Fruit fly (Drosophila melanogaster): ENCODE results near the gene side-VII.

The side-VII gene

DNA sequence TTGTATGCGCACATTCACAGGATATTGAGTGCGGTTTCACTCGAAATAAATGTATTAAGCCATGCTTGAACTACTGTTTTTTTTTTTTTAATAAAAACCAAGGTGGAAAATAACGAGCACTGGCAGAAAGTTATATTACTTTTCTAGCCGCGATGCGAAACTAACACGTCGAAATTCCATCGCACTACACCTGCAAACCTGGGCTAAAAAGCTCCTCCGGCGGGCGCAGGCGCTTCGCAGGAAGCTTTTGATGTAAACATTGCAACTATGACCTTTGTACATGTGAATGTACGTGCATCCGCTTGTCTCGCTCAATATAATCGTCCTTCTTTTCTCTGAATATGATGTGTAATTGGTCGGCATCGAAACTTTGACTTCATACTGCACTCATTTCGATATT is at the start of gene side-VII:
Gene side-VII, minus strand, starts transcription at position 187 of the 400 bp plus-strand sequence.
- TF ChIP-seq Ets98B (GFP tag; IDR thresholded peaks at IDR 0.05) (no peak), CG14655 (GFP tag; optimal IDR thresholded peaks at IDR 0.05) (no peak), CG15710 (tag; optimal IDR thresholded peaks at IDR 0.05) (no peak), CG13204 (GFP tag; optimal IDR thresholded peaks at IDR 0.05) (no peak), D1 (tag; optimal IDR thresholded peaks at IDR 0.05) (no peak), CG32121 (GFP tag; IDR thresholded peaks at IDR 0.05) (no peak), CG17806 (tag; optimal IDR thresholded peaks at IDR 0.05) (no peak), CG34367 (tag; optimal IDR thresholded peaks at IDR 0.05) (no peak), rn (GFP tag; IDR thresholded peaks at IDR 0.05) (no peak), fd96Ca (GFP tag; IDR thresholded peaks at IDR 0.05) (no peak), CG9948 (tag; optimal IDR thresholded peaks at IDR 0.05) (no peak), CG4496 (GFP tag; IDR thresholded peaks at IDR 0.05) (no peak), CG10348 (GFP tag; IDR thresholded peaks at IDR 0.05) (no peak), EcR (GFP tag; optimal IDR thresholded peaks at IDR 0.05) (no peak), Snoo (tag; optimal IDR thresholded peaks at IDR 0.05) (no peak), CG8301 (tag; optimal IDR thresholded peaks at IDR 0.05) (no peak)

DNA sequence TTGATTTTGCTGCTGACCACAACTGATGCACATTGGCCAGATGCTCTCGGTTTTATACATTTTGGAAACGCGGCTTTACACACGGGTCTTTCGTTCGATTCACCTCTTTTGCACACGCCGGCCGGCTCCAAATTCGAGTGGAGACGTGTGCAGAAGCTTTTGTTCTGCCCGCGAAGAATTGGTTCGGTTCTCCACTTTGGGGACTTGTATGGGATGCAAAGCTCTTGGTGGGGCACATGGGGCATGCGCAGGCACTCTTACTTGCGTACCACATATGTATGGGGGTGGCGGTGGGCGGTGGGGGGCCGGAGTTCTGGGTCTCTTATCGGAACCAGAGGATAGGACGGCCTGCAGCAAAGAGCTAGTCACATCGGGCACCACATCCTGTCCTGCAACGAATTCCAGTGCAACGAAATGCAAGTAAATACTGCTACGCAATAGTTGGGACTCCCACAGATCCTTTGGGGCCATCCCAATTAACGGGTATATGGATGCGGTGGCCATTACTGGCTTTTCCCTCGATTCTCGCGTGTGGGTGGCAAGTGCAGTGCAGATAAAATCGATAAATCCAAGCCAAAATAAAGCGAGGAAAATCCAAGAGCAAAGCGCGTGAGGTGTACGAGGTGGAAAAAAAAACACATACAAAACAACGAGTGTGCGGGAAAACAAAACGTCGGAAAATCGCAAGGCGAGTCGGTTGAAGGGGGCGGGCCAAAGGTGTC is 44.7 kb upstream of the side-VII start, which contains the start of the genes MtnA and CG8500:
Gene MtnA, minus strand, starts transcription at position 30 of the 722 bp plus-strand sequence.
Gene CG8500, plus strand, starts transcription at position 313 of the 722 bp plus-strand sequence.
- TF ChIP-seq CG34367 (tag; optimal IDR thresholded peaks at IDR 0.05) (no peak), Ets98B (GFP tag; IDR thresholded peaks at IDR 0.05) (peak; percentile 11; the same call in 1 of the 2 replicates), CG4496 (GFP tag; IDR thresholded peaks at IDR 0.05) (peak; percentile 64; the same call in 2 of the 3 replicates), CG17806 (tag; optimal IDR thresholded peaks at IDR 0.05) (no peak), CG13204 (GFP tag; optimal IDR thresholded peaks at IDR 0.05) (no peak), CG10348 (GFP tag; IDR thresholded peaks at IDR 0.05) (no peak), gl (tag; optimal IDR thresholded peaks at IDR 0.05) (no peak), D1 (tag; optimal IDR thresholded peaks at IDR 0.05) (no peak)

DNA sequence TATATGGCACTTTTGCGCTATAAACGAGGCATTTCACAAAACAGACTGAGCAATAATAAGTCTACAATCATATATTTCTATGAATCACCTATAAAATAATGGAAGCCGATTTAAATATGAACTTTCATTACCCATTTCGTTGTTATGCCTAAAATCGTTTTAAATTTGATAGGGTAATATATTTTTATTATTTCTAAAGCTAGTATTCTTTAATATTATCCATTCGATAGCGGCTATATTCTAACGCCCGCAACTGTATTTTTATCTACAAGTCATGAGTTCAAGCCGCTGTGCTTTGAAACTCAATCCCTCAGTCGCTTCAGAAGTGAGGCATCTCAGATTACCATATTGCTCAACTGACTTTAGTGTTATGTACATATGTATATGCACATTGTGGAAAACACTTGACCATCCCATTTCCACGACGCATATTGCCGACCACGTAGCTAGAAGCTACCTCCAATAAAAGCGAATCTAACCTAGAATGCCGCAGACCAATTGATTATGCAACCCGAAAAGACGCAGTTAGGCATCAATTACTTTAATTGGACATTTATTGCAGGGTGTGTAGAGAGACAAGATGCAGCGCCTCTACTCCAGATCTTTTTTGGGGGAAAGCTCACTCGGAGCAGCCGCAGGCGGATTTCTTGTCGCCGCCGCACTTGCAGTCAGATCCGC is 43.6 kb upstream of the side-VII start:
- TF ChIP-seq fd96Ca (GFP tag; IDR thresholded peaks at IDR 0.05) = no peak
- TF ChIP-seq CG12605 (GFP tag; IDR thresholded peaks at IDR 0.05) = no peak
- TF ChIP-seq CG10348 (GFP tag; IDR thresholded peaks at IDR 0.05) = no peak
- peak; percentile 3 for TF ChIP-seq CG9948 (tag; optimal IDR thresholded peaks at IDR 0.05)
- no peak for TF ChIP-seq CG17806 (tag; optimal IDR thresholded peaks at IDR 0.05)
- no peak for TF ChIP-seq CG32121 (GFP tag; IDR thresholded peaks at IDR 0.05)
- TF ChIP-seq Ets98B (GFP tag; IDR thresholded peaks at IDR 0.05) = no peak
- TF ChIP-seq EcR (GFP tag; optimal IDR thresholded peaks at IDR 0.05) = peak; percentile 8
- no peak for TF ChIP-seq Pif1A (GFP tag; optimal IDR thresholded peaks at IDR 0.05)
- no peak for TF ChIP-seq Pif1B (GFP tag; optimal IDR thresholded peaks at IDR 0.05)
- no peak for TF ChIP-seq rn (GFP tag; IDR thresholded peaks at IDR 0.05)
- no peak for TF ChIP-seq CG13204 (GFP tag; optimal IDR thresholded peaks at IDR 0.05)
- TF ChIP-seq gl (tag; optimal IDR thresholded peaks at IDR 0.05) = no peak
- no peak for TF ChIP-seq CG34367 (tag; optimal IDR thresholded peaks at IDR 0.05)
- TF ChIP-seq CG8301 (tag; optimal IDR thresholded peaks at IDR 0.05) = no peak
- no peak for TF ChIP-seq Snoo (tag; optimal IDR thresholded peaks at IDR 0.05)
- peak; percentile 21 for TF ChIP-seq CG8159 (tag; optimal IDR thresholded peaks at IDR 0.05)
- TF ChIP-seq CG15710 (tag; optimal IDR thresholded peaks at IDR 0.05) = no peak
- 0 out of 3 replicates have a peak, but pooled peaks have one; percentile 21 for TF ChIP-seq CG4496 (GFP tag; IDR thresholded peaks at IDR 0.05)
- TF ChIP-seq CG14655 (GFP tag; optimal IDR thresholded peaks at IDR 0.05) = no peak
- no peak for TF ChIP-seq D1 (tag; optimal IDR thresholded peaks at IDR 0.05)

DNA sequence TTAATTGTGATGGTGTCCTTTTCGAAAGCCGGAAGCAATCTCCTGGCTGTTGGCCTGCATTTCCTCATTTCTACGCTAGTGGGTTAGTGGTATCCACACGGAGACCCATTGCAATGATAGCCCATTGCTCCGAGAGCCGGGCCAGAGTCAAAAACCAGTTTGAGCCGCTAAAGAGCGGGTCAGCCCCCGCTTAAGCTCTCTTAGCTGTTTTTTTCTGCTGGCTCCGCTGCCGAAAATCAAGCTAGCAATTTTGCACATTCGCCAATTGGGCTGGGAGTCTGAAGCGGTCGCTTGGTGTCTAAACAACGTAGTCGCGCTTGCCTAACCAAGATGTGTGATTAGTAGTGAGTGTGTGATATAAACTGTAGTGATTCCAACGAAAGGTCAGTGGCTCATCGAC is 40.0 kb upstream of the side-VII start, which contains the start of gene CG12947:
Gene CG12947, plus strand, starts transcription at position 301 of the 400 bp plus-strand sequence.
- TF ChIP-seq EcR (GFP tag; optimal IDR thresholded peaks at IDR 0.05) (peak; percentile 30), CG34367 (tag; optimal IDR thresholded peaks at IDR 0.05) (no peak), gl (tag; optimal IDR thresholded peaks at IDR 0.05) (no peak), CG14655 (GFP tag; optimal IDR thresholded peaks at IDR 0.05) (no peak), CG12605 (GFP tag; IDR thresholded peaks at IDR 0.05) (no peak), CG4496 (GFP tag; IDR thresholded peaks at IDR 0.05) (peak; percentile 21; the same call in 1 of the 3 replicates), fd96Ca (GFP tag; IDR thresholded peaks at IDR 0.05) (no peak), CG13204 (GFP tag; optimal IDR thresholded peaks at IDR 0.05) (no peak), Pif1A (GFP tag; optimal IDR thresholded peaks at IDR 0.05) (no peak), CG15710 (tag; optimal IDR thresholded peaks at IDR 0.05) (no peak), CG32121 (GFP tag; IDR thresholded peaks at IDR 0.05) (0 out of 2 replicates have a peak, but pooled peaks have one; percentile 12)

DNA sequence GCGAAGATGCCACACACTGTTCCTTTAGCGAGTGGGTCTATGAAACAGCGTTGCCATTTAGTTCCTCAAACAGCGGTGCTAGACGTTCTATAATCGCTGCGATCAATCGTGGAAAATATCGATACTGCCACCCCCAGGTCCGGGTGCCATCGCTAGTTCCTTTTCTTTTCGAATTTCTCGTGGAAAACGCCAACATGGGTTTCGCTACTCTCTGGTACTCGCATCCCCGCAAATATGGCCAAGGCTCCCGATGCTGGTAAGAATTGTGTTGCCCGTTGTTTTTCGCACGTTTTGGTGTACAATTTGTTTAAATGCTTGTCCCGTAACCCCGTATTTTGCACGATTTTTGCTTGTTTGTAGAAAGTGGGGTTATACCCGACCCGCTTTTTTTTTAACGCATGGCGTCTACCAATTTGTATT is 38.2 kb upstream of the side-VII start, which contains the start of gene RpS29:
Gene RpS29, plus strand, starts transcription at position 102 of the 420 bp plus-strand sequence.
- TF ChIP-seq D1 (tag; optimal IDR thresholded peaks at IDR 0.05) = no peak
- peak; percentile 54; the same call in 1 of the 3 replicates for TF ChIP-seq fd96Ca (GFP tag; IDR thresholded peaks at IDR 0.05)
- peak; percentile 57 for TF ChIP-seq Ets98B (GFP tag; IDR thresholded peaks at IDR 0.05)
- TF ChIP-seq CG8301 (tag; optimal IDR thresholded peaks at IDR 0.05) = peak; percentile 16
- TF ChIP-seq CG15710 (tag; optimal IDR thresholded peaks at IDR 0.05) = peak; percentile 17
- no peak for TF ChIP-seq CG17806 (tag; optimal IDR thresholded peaks at IDR 0.05)
- TF ChIP-seq CG4496 (GFP tag; IDR thresholded peaks at IDR 0.05) = peak; percentile 78; the same call in 2 of the 3 replicates
- TF ChIP-seq rn (GFP tag; IDR thresholded peaks at IDR 0.05) = peak; percentile 38; the same call in 1 of the 2 replicates
- TF ChIP-seq CG14655 (GFP tag; optimal IDR thresholded peaks at IDR 0.05) = no peak
- TF ChIP-seq Pif1A (GFP tag; optimal IDR thresholded peaks at IDR 0.05) = no peak
- TF ChIP-seq CG8159 (tag; optimal IDR thresholded peaks at IDR 0.05) = peak; percentile 41
- no peak for TF ChIP-seq CG9948 (tag; optimal IDR thresholded peaks at IDR 0.05)
- TF ChIP-seq CG12605 (GFP tag; IDR thresholded peaks at IDR 0.05) = peak; percentile 26; the same call in 1 of the 2 replicates
- no peak for TF ChIP-seq Pif1B (GFP tag; optimal IDR thresholded peaks at IDR 0.05)
- peak; percentile 26; the same call in 1 of the 2 replicates for TF ChIP-seq CG32121 (GFP tag; IDR thresholded peaks at IDR 0.05)
- TF ChIP-seq gl (tag; optimal IDR thresholded peaks at IDR 0.05) = peak; percentile 17
- no peak for TF ChIP-seq CG10348 (GFP tag; IDR thresholded peaks at IDR 0.05)
- TF ChIP-seq Snoo (tag; optimal IDR thresholded peaks at IDR 0.05) = peak; percentile 64
- TF ChIP-seq CG13204 (GFP tag; optimal IDR thresholded peaks at IDR 0.05) = no peak
- peak; percentile 22 for TF ChIP-seq EcR (GFP tag; optimal IDR thresholded peaks at IDR 0.05)
- TF ChIP-seq CG34367 (tag; optimal IDR thresholded peaks at IDR 0.05) = peak; percentile 30

Measured in whole organism, pupa.